Worm (Caenorhabditis elegans) whole organism, mixed stage, embryonic: ENCODE results near the gene Y116A8A.4.

ENCODE experiments used
- M03D4.4 ChIP-seq: sonication (generic microtip); optimal IDR thresholded peaks from 2 replicates; lab custom pipeline; 2017; ENCODE audit warnings: mild to moderate bottlenecking, missing genetic modification characterization, missing compliant biosample characterization
- bed-3 ChIP-seq: fragments of 200-800 bp; sonication (Bioruptor generic); optimal IDR thresholded peaks from 3 replicates; lab custom pipeline; 2018; ENCODE audit warnings: mild to moderate bottlenecking, missing genetic modification characterization, moderate library complexity, missing compliant biosample characterization
- blmp-1 ChIP-seq: fragments of 150-350 bp; optimal IDR thresholded peaks from 2 replicates; lab custom pipeline; 2014; ENCODE audit warnings: missing biosample characterization, missing genetic modification characterization
- ceh-39 ChIP-seq: fragments of 150-350 bp; optimal IDR thresholded peaks from 2 replicates; lab custom pipeline; 2014; ENCODE audit warnings: missing biosample characterization, missing genetic modification characterization
- ceh-43 ChIP-seq: fragments of 200-800 bp; sonication (Bioruptor generic); optimal IDR thresholded peaks from 2 replicates; lab custom pipeline; 2018; ENCODE audit warnings: mild to moderate bottlenecking, missing genetic modification characterization, moderate library complexity, missing compliant biosample characterization
- ceh-83 ChIP-seq: fragments of 200-800 bp; sonication (Bioruptor generic); optimal IDR thresholded peaks from 2 replicates; lab custom pipeline; 2018; ENCODE audit warnings: mild to moderate bottlenecking, missing genetic modification characterization, missing compliant biosample characterization
- ces-1 ChIP-seq: fragments of 150-350 bp; optimal IDR thresholded peaks from 2 replicates; lab custom pipeline; 2014; ENCODE audit warnings: missing biosample characterization, missing genetic modification reagents, missing genetic modification characterization
- cnd-1 ChIP-seq: fragments of 200-800 bp; sonication (Bioruptor generic); optimal IDR thresholded peaks from 2 replicates; lab custom pipeline; 2018; ENCODE audit warnings: mild to moderate bottlenecking, missing genetic modification characterization, missing compliant biosample characterization
- drap-1 ChIP-seq: fragments of 200-800 bp; sonication (Bioruptor generic); optimal IDR thresholded peaks from 3 replicates; lab custom pipeline; 2018; ENCODE audit warnings: mild to moderate bottlenecking, missing genetic modification characterization, missing compliant biosample characterization
- elt-1 ChIP-seq: sonication (generic microtip); optimal IDR thresholded peaks from 2 replicates; lab custom pipeline; 2017; ENCODE audit warnings: missing genetic modification characterization, mild to moderate bottlenecking, missing compliant biosample characterization, antibody characterized with exemption, moderate library complexity, borderline replicate concordance; ENCODE audit not compliant: insufficient read depth
- elt-3 ChIP-seq: fragments of 150-350 bp; optimal IDR thresholded peaks from 2 replicates; lab custom pipeline; 2014; ENCODE audit warnings: missing biosample characterization, missing genetic modification characterization
- flh-1 ChIP-seq: fragments of 200-800 bp; sonication (Bioruptor generic); optimal IDR thresholded peaks from 2 replicates; lab custom pipeline; 2018; ENCODE audit warnings: mild to moderate bottlenecking, missing genetic modification characterization, moderate library complexity, missing compliant biosample characterization
- ham-2 ChIP-seq: fragments of 200-800 bp; sonication (Bioruptor generic); optimal IDR thresholded peaks from 2 replicates; lab custom pipeline; 2018; ENCODE audit warnings: mild to moderate bottlenecking, missing genetic modification characterization, missing compliant biosample characterization
- hlh-1 ChIP-seq: fragments of 150-350 bp; optimal IDR thresholded peaks from 2 replicates; lab custom pipeline; 2014; ENCODE audit warnings: missing biosample characterization, missing genetic modification reagents, missing genetic modification characterization
- lin-13 ChIP-seq: fragments of 150-350 bp; optimal IDR thresholded peaks from 2 replicates; lab custom pipeline; 2014; ENCODE audit warnings: missing biosample characterization, missing genetic modification characterization
- lin-32 ChIP-seq: fragments of 200-800 bp; sonication (Bioruptor generic); optimal IDR thresholded peaks from 2 replicates; lab custom pipeline; 2018; ENCODE audit warnings: mild to moderate bottlenecking, missing genetic modification characterization, missing compliant biosample characterization
- lsy-2 ChIP-seq: fragments of 150-350 bp; optimal IDR thresholded peaks from 2 replicates; lab custom pipeline; 2014; ENCODE audit warnings: missing biosample characterization, missing genetic modification characterization
- mab-5 ChIP-seq: fragments of 150-350 bp; optimal IDR thresholded peaks from 2 replicates; lab custom pipeline; 2014; ENCODE audit warnings: missing biosample characterization, missing genetic modification characterization
- mep-1 ChIP-seq: fragments of 150-350 bp; optimal IDR thresholded peaks from 2 replicates; lab custom pipeline; 2017; ENCODE audit warnings: missing biosample characterization, missing genetic modification reagents, missing genetic modification characterization, inconsistent platforms
- mls-2 ChIP-seq: sonication (generic microtip); optimal IDR thresholded peaks from 2 replicates; lab custom pipeline; 2016; ENCODE audit warnings: mild to moderate bottlenecking, missing genetic modification characterization, moderate library complexity, missing compliant biosample characterization
- nhr-12 ChIP-seq: fragments of 150-350 bp; optimal IDR thresholded peaks from 2 replicates; lab custom pipeline; 2014; ENCODE audit warnings: missing biosample characterization, missing genetic modification characterization
- nhr-2 ChIP-seq: fragments of 150-350 bp; optimal IDR thresholded peaks from 2 replicates; lab custom pipeline; 2014; ENCODE audit warnings: missing biosample characterization, missing genetic modification characterization
- nhr-237 ChIP-seq: fragments of 150-350 bp; optimal IDR thresholded peaks from 2 replicates; lab custom pipeline; 2014; ENCODE audit warnings: missing biosample characterization, missing genetic modification characterization
- nhr-28 ChIP-seq: fragments of 150-350 bp; optimal IDR thresholded peaks from 2 replicates; lab custom pipeline; 2014; ENCODE audit warnings: missing biosample characterization, missing genetic modification characterization
- nhr-76 ChIP-seq: sonication (generic microtip); optimal IDR thresholded peaks from 2 replicates; lab custom pipeline; 2017; ENCODE audit warnings: missing biosample characterization, missing genetic modification characterization
- pha-4 ChIP-seq: fragments of 150-350 bp; optimal IDR thresholded peaks from 2 replicates; lab custom pipeline; 2018; ENCODE audit warnings: missing biosample characterization, missing genetic modification reagents, missing genetic modification characterization
- sem-2 ChIP-seq: fragments of 200-800 bp; sonication (Bioruptor generic); optimal IDR thresholded peaks from 2 replicates; lab custom pipeline; 2018; ENCODE audit warnings: mild to moderate bottlenecking, missing genetic modification characterization, missing compliant biosample characterization
- snpc-4 ChIP-seq: fragments of 150-350 bp; optimal IDR thresholded peaks from 2 replicates; lab custom pipeline; 2014; ENCODE audit warnings: missing biosample characterization, missing genetic modification characterization
- sptf-1 ChIP-seq: sonication (generic microtip); optimal IDR thresholded peaks from 2 replicates; lab custom pipeline; 2017; ENCODE audit warnings: mild to moderate bottlenecking, missing genetic modification characterization, moderate library complexity, missing compliant biosample characterization
- tbx-8 ChIP-seq: fragments of 200-800 bp; sonication (Bioruptor generic); optimal IDR thresholded peaks from 2 replicates; lab custom pipeline; 2018; ENCODE audit warnings: mild to moderate bottlenecking, missing genetic modification characterization, moderate library complexity, missing compliant biosample characterization
- unc-120 ChIP-seq: sonication (generic microtip); optimal IDR thresholded peaks from 2 replicates; lab custom pipeline; 2017; ENCODE audit warnings: missing genetic modification characterization, missing compliant biosample characterization; ENCODE audit not compliant: poor library complexity, severe bottlenecking
- unc-39 ChIP-seq: fragments of 150-350 bp; optimal IDR thresholded peaks from 2 replicates; lab custom pipeline; 2014; ENCODE audit warnings: missing biosample characterization, missing genetic modification characterization
- unc-62 ChIP-seq: fragments of 150-350 bp; optimal IDR thresholded peaks from 2 replicates; lab custom pipeline; 2014; ENCODE audit warnings: missing biosample characterization, missing genetic modification reagents, missing genetic modification characterization
- zip-8 ChIP-seq: fragments of 150-350 bp; optimal IDR thresholded peaks from 2 replicates; lab custom pipeline; 2014; ENCODE audit warnings: missing biosample characterization, missing genetic modification characterization
- ztf-11 ChIP-seq: fragments of 150-350 bp; optimal IDR thresholded peaks from 2 replicates; lab custom pipeline; 2014; ENCODE audit warnings: missing biosample characterization, missing genetic modification characterization

Y116A8A.4 gene

ce11 chrIV:16822529-16822928, at the start of gene Y116A8A.4:
Gene Y116A8A.4, plus strand, starts transcription at chrIV:16822829.
- TF ChIP-seq drap-1 (GFP tag; lab: Kevin White, UChicago), result no peak
- TF ChIP-seq sem-2 (GFP tag; lab: Kevin White, UChicago), result no peak
- TF ChIP-seq snpc-4, result no peak
- TF ChIP-seq unc-120, result no peak
- TF ChIP-seq M03D4.4, result no peak
- no peak for TF ChIP-seq nhr-76 (tag; lab: Kevin White, UChicago)
- TF ChIP-seq ham-2 (GFP tag; lab: Kevin White, UChicago), result no peak
- no peak for TF ChIP-seq bed-3 (GFP tag; lab: Kevin White, UChicago)
- TF ChIP-seq mls-2 (tag; lab: Kevin White, UChicago), result no peak
- TF ChIP-seq lin-13 (tag; lab: Kevin White, UChicago), result no peak
- TF ChIP-seq zip-8 (tag; lab: Kevin White, UChicago), result no peak
- no peak for TF ChIP-seq ceh-39 (tag; lab: Kevin White, UChicago)
- no peak for TF ChIP-seq tbx-8 (GFP tag; lab: Kevin White, UChicago)
- TF ChIP-seq sptf-1, result no peak
- TF ChIP-seq pha-4 (tag; lab: Kevin White, UChicago), result no peak
- no peak for TF ChIP-seq ces-1 (GFP tag; lab: Kevin White, UChicago)
- no peak for TF ChIP-seq hlh-1
- no peak for TF ChIP-seq lin-32 (GFP tag; lab: Kevin White, UChicago)

ce11 chrIV:16775029-16775428, 47.6 kb upstream of the Y116A8A.4 start:
- TF ChIP-seq mep-1 (tag; lab: Kevin White, UChicago), result no peak
- no peak for TF ChIP-seq lin-32 (GFP tag; lab: Kevin White, UChicago)
- TF ChIP-seq elt-3, result no peak
- no peak for TF ChIP-seq nhr-237 (tag; lab: Kevin White, UChicago)
- peak; percentile 33 for TF ChIP-seq ceh-43 (GFP tag; lab: Kevin White, UChicago)
- no peak for TF ChIP-seq nhr-28 (tag; lab: Kevin White, UChicago)
- no peak for TF ChIP-seq lsy-2 (tag; lab: Kevin White, UChicago)
- TF ChIP-seq M03D4.4, result peak; percentile 32
- TF ChIP-seq mls-2 (tag; lab: Kevin White, UChicago), result peak; percentile 10
- no peak for TF ChIP-seq cnd-1 (tag; lab: Kevin White, UChicago)
- TF ChIP-seq mab-5 (tag; lab: Kevin White, UChicago), result no peak
- no peak for TF ChIP-seq snpc-4
- no peak for TF ChIP-seq unc-39 (tag; lab: Kevin White, UChicago)
- TF ChIP-seq unc-62 (GFP tag; lab: Kevin White, UChicago), result no peak
- no peak for TF ChIP-seq hlh-1
- no peak for TF ChIP-seq pha-4 (tag; lab: Kevin White, UChicago)
- TF ChIP-seq lin-13 (tag; lab: Kevin White, UChicago), result no peak
- no peak for TF ChIP-seq blmp-1 (tag; lab: Kevin White, UChicago)
- TF ChIP-seq nhr-2 (tag; lab: Kevin White, UChicago), result no peak
- no peak for TF ChIP-seq tbx-8 (GFP tag; lab: Kevin White, UChicago)
- no peak for TF ChIP-seq flh-1
- no peak for TF ChIP-seq nhr-76 (tag; lab: Kevin White, UChicago)
- TF ChIP-seq sptf-1, result peak; percentile 29
- no peak for TF ChIP-seq drap-1 (GFP tag; lab: Kevin White, UChicago)
- TF ChIP-seq nhr-12 (tag; lab: Kevin White, UChicago), result no peak
- TF ChIP-seq elt-1 (tag; lab: Kevin White, UChicago), result no peak
- TF ChIP-seq ceh-39 (tag; lab: Kevin White, UChicago), result no peak
- TF ChIP-seq sem-2 (GFP tag; lab: Kevin White, UChicago), result no peak
- no peak for TF ChIP-seq bed-3 (GFP tag; lab: Kevin White, UChicago)

ce11 chrIV:16775455-16775854, 47.2 kb upstream of the Y116A8A.4 start, which contains the start of gene Y43D4A.5:
Gene Y43D4A.5, plus strand, starts transcription at chrIV:16775755.
- no peak for TF ChIP-seq ztf-11 (tag; lab: Kevin White, UChicago)
- TF ChIP-seq pha-4 (tag; lab: Kevin White, UChicago), result no peak
- TF ChIP-seq sem-2 (GFP tag; lab: Kevin White, UChicago), result no peak
- TF ChIP-seq, all 35 proteins: peak for 0

ce11 chrIV:16775925-16776324, 46.7 kb upstream of the Y116A8A.4 start:
- TF ChIP-seq elt-3 (no peak), ceh-43 (GFP tag; lab: Kevin White, UChicago) (peak; percentile 45), unc-62 (GFP tag; lab: Kevin White, UChicago) (no peak), ztf-11 (tag; lab: Kevin White, UChicago) (no peak), hlh-1 (no peak), sem-2 (GFP tag; lab: Kevin White, UChicago) (peak; percentile 27), drap-1 (GFP tag; lab: Kevin White, UChicago) (peak; percentile 62), nhr-237 (tag; lab: Kevin White, UChicago) (no peak), zip-8 (tag; lab: Kevin White, UChicago) (no peak), ceh-83 (GFP tag; lab: Kevin White, UChicago) (peak; percentile 82), nhr-2 (tag; lab: Kevin White, UChicago) (no peak), pha-4 (tag; lab: Kevin White, UChicago) (no peak), tbx-8 (GFP tag; lab: Kevin White, UChicago) (no peak), mab-5 (tag; lab: Kevin White, UChicago) (no peak), ces-1 (GFP tag; lab: Kevin White, UChicago) (no peak), cnd-1 (tag; lab: Kevin White, UChicago) (peak; percentile 56), lin-13 (tag; lab: Kevin White, UChicago) (no peak), unc-120 (peak; percentile 37), ceh-39 (tag; lab: Kevin White, UChicago) (no peak), sptf-1 (peak; percentile 78), flh-1 (peak; percentile 29), lsy-2 (tag; lab: Kevin White, UChicago) (no peak), nhr-76 (tag; lab: Kevin White, UChicago) (no peak), lin-32 (GFP tag; lab: Kevin White, UChicago) (peak; percentile 39), bed-3 (GFP tag; lab: Kevin White, UChicago) (peak; percentile 15), nhr-12 (tag; lab: Kevin White, UChicago) (no peak), elt-1 (tag; lab: Kevin White, UChicago) (no peak), mep-1 (tag; lab: Kevin White, UChicago) (no peak), M03D4.4 (peak; percentile 75), unc-39 (tag; lab: Kevin White, UChicago) (no peak), nhr-28 (tag; lab: Kevin White, UChicago) (no peak), snpc-4 (no peak), mls-2 (tag; lab: Kevin White, UChicago) (peak; percentile 56), ham-2 (GFP tag; lab: Kevin White, UChicago) (no peak), blmp-1 (tag; lab: Kevin White, UChicago) (no peak)
